Worm (Caenorhabditis elegans): Measurements from ENCODE around the gene gck-1.

The gck-1 gene

DNA sequence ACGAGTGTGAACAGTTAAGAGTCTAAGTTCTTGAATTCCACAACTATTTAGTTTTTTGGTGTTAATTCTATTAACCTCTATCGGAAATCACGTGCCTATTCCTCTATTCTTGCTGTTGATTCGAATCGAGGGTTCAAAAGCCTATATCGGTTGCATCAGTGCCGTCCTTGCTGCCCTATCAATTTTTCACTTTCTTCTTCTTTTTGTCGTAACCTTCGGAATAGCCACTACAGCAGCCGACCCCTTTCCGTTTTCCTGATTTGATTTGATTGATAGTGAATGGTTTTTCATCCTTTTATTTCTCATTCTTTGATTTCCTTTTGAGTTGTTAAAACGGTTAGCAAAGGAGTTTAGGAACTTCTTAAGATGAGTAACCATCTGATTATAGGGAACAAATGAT, 46.7 kb downstream of the gck-1 start:
- TF ChIP-seq ceh-83 (GFP tag; optimal IDR thresholded peaks at IDR 0.05): no peak
- no peak for TF ChIP-seq blmp-1 (tag; optimal IDR thresholded peaks at IDR 0.05)
- TF ChIP-seq elt-1 (tag; optimal IDR thresholded peaks at IDR 0.05; ENCODE audit: borderline replicate concordance, insufficient read depth): no peak
- no peak for TF ChIP-seq pha-4 (tag; optimal IDR thresholded peaks at IDR 0.05)
- TF ChIP-seq sem-2 (GFP tag; optimal IDR thresholded peaks at IDR 0.05): no peak
- TF ChIP-seq ztf-11 (tag; optimal IDR thresholded peaks at IDR 0.05): no peak
- no peak for TF ChIP-seq tbx-8 (GFP tag; optimal IDR thresholded peaks at IDR 0.05)

ce11 chrV:8994801-8995200, 47.2 kb downstream of the gck-1 start, which contains the start of gene F59E11.5:
TSS of gene F59E11.5 (plus strand) at chrV:8995101.
- TF ChIP-seq pha-4 (tag; optimal IDR thresholded peaks at IDR 0.05) (no peak), ceh-43 (GFP tag; optimal IDR thresholded peaks at IDR 0.05) (no peak), nhr-12 (tag; optimal IDR thresholded peaks at IDR 0.05) (no peak), zip-8 (tag; optimal IDR thresholded peaks at IDR 0.05) (no peak), unc-39 (tag; optimal IDR thresholded peaks at IDR 0.05) (no peak)

DNA sequence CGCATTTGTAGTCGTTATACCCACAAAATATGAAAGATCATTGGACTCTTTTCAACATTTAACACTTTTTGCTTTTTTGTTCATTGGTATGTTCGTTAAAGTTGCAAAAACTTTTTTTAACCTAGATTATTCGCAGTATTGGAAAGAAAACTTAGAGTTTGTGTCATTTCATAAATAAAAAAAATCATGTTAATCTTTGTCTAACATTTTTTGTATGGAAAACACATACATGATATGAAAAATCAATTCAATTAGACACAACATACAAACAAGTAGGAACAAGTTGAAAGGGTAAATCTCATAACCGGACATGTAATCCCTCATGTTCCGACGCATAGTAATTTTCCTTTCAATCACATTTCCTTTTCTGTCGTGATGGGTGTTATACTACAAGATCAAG, 53.6 kb downstream of the gck-1 start, which contains the start of gene F59E11.2:
Gene F59E11.2, plus strand, starts transcription at position 301 of the 400 bp plus-strand sequence.
- TF ChIP-seq nhr-2 (tag; optimal IDR thresholded peaks at IDR 0.05) (no peak), ceh-83 (GFP tag; optimal IDR thresholded peaks at IDR 0.05) (no peak), sptf-1 (tag; optimal IDR thresholded peaks at IDR 0.05) (no peak), blmp-1 (tag; optimal IDR thresholded peaks at IDR 0.05) (no peak), unc-62 (GFP tag; optimal IDR thresholded peaks at IDR 0.05) (no peak), unc-39 (tag; optimal IDR thresholded peaks at IDR 0.05) (no peak), lin-13 (tag; optimal IDR thresholded peaks at IDR 0.05) (no peak), flh-1 (GFP tag; optimal IDR thresholded peaks at IDR 0.05) (no peak), tbx-8 (GFP tag; optimal IDR thresholded peaks at IDR 0.05) (no peak), nhr-12 (tag; optimal IDR thresholded peaks at IDR 0.05) (no peak), ham-2 (GFP tag; optimal IDR thresholded peaks at IDR 0.05) (no peak), bed-3 (GFP tag; optimal IDR thresholded peaks at IDR 0.05) (no peak), sem-2 (GFP tag; optimal IDR thresholded peaks at IDR 0.05) (no peak), ceh-39 (tag; optimal IDR thresholded peaks at IDR 0.05) (no peak), pha-4 (tag; optimal IDR thresholded peaks at IDR 0.05) (no peak), zip-8 (tag; optimal IDR thresholded peaks at IDR 0.05) (no peak), cnd-1 (tag; optimal IDR thresholded peaks at IDR 0.05) (no peak), ceh-43 (GFP tag; optimal IDR thresholded peaks at IDR 0.05) (no peak)

DNA sequence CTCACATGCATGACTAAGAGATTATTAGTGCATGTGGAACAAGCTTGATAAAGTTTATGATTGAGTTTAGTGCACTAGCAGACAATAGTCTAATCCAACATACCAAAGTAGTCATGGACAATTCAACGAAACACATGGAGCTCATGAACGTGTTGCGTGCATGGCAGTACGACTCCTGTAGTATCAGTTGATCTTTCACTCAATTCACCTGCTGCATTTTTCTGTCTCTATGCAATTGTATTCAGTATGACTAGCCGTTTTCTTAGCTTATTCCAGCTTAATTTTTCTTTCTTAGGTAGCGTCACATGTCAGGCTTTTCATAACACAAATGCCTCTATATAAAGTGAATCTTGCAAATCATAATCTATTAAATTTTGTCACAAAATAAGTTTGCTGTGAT, 55.7 kb downstream of the gck-1 start, which contains the start of gene srx-1:
Gene srx-1, plus strand, starts transcription at position 382 of the 400 bp plus-strand sequence.
- TF ChIP-seq mep-1 (tag; optimal IDR thresholded peaks at IDR 0.05): no peak
- no peak for TF ChIP-seq ces-1 (GFP tag; optimal IDR thresholded peaks at IDR 0.05)
- no peak for TF ChIP-seq bed-3 (GFP tag; optimal IDR thresholded peaks at IDR 0.05)

- TF ChIP-seq flh-1 (GFP tag; optimal IDR thresholded peaks at IDR 0.05): no peak
- TF ChIP-seq unc-39 (tag; optimal IDR thresholded peaks at IDR 0.05): no peak
- no peak for TF ChIP-seq mab-5 (tag; optimal IDR thresholded peaks at IDR 0.05)
- TF ChIP-seq snpc-4 (tag; optimal IDR thresholded peaks at IDR 0.05): no peak
- TF ChIP-seq ceh-43 (GFP tag; optimal IDR thresholded peaks at IDR 0.05): no peak
- no peak for TF ChIP-seq drap-1 (GFP tag; optimal IDR thresholded peaks at IDR 0.05)
- no peak for TF ChIP-seq lin-13 (tag; optimal IDR thresholded peaks at IDR 0.05)
- TF ChIP-seq unc-62 (GFP tag; optimal IDR thresholded peaks at IDR 0.05): no peak
Observed at ce11 chrV:9005243-9005642, 57.6 kb downstream of the gck-1 start, which contains the start of gene srx-3. TSS of gene srx-3 (plus strand) at chrV:9005543.

All from whole organism, mixed stage, embryonic.